Worm (Caenorhabditis elegans) whole organism, early embryonic: Measurements from ENCODE around the gene chat-1.

Experiments used
- B0310.2 ChIP-seq: sonication (generic microtip); optimal IDR thresholded peaks from 2 replicates; lab custom pipeline; 2016; ENCODE audit warnings: mild to moderate bottlenecking, missing genetic modification characterization, missing compliant biosample characterization
- ama-1 ChIP-seq: fragments of 150-350 bp; optimal IDR thresholded peaks from 2 replicates; lab custom pipeline; 2014
- ceh-13 ChIP-seq: fragments of 200-800 bp; sonication (Bioruptor generic); optimal IDR thresholded peaks from 2 replicates; lab custom pipeline; 2018; ENCODE audit warnings: mild to moderate bottlenecking, missing genetic modification characterization, missing compliant biosample characterization
- sea-1 ChIP-seq: fragments of 200-800 bp; sonication (Bioruptor generic); conservative IDR thresholded peaks from 2 replicates; pipeline ENCODE4 v1.3.6; 2022; ENCODE audit warnings: missing genetic modification characterization, missing compliant biosample characterization
- tra-4 ChIP-seq: sonication (generic microtip); optimal IDR thresholded peaks from 2 replicates; lab custom pipeline; 2017; ENCODE audit warnings: missing genetic modification characterization, missing compliant biosample characterization

DNA sequence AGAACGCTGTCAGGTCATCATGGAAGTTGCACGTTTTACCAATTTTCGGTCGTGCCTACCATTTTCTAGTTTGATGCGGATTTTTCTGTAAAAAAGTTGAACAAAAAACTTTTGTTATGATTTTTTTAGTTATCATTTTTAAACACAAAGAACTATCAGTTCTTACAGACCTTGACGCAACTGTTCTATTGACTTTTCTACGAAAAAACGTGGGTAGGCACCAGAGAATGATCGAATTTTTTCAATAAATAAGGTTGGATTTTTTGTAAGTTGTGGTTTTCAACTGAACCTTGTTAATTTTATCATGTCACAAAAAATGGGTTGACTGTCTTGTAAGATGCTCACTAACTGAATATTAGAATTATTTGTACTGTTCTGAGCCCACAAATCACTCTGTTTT lies 31.5 kb downstream of the chat-1 start:
- TF ChIP-seq tra-4 (no peak), ceh-13 (no peak), sea-1 (GFP tag; lab: Robert Waterston, UW) (no peak), ama-1 (lab: Kevin White, UChicago) (no peak), B0310.2 (tag; lab: Kevin White, UChicago) (no peak)
